Worm (Caenorhabditis elegans): Measurements from ENCODE around the gene K04C2.3.

Gene K04C2.3

ce11 chrIII:6903056-6903977 is 30.4 kb downstream of the K04C2.3 start, which contains the start of the genes brc-2 and T07E3.3 (continued):
- TF ChIP-seq ama-1 (optimal IDR thresholded peaks at IDR 0.05) (no peak), mab-9 (GFP tag; IDR thresholded peaks at IDR 0.05) (no peak), nhr-47 (tag; optimal IDR thresholded peaks at IDR 0.05) (peak; percentile 1), elt-2 (tag; optimal IDR thresholded peaks at IDR 0.05) (peak; percentile 19), nhr-71 (tag; optimal IDR thresholded peaks at IDR 0.05) (peak; percentile 5), xbp-1 (tag; optimal IDR thresholded peaks at IDR 0.05) (no peak)

- TF ChIP-seq unc-130 (tag; optimal IDR thresholded peaks at IDR 0.05): no peak
- no peak for TF ChIP-seq efl-1 (optimal IDR thresholded peaks at IDR 0.05)
- TF ChIP-seq efl-1 (GFP tag; optimal IDR thresholded peaks at IDR 0.05 in 1 of 2): peak in 1 of 2 experiments; percentile 58
- no peak for TF ChIP-seq aly-2 (tag; optimal IDR thresholded peaks at IDR 0.05)
- peak; percentile 52 for TF ChIP-seq rnt-1 (tag; optimal IDR thresholded peaks at IDR 0.05)
- TF ChIP-seq lsy-2 (tag; optimal IDR thresholded peaks at IDR 0.05): peak in 1 of 2 experiments; percentile 51
- no peak for TF ChIP-seq ets-5 (GFP tag; IDR thresholded peaks at IDR 0.05)
- TF ChIP-seq tbx-2 (tag; optimal IDR thresholded peaks at IDR 0.05): no peak
- TF ChIP-seq C16A3.4 (tag; optimal IDR thresholded peaks at IDR 0.05): no peak
- TF ChIP-seq lin-14 (GFP tag; optimal IDR thresholded peaks at IDR 0.05): peak; percentile 6
- no peak for TF ChIP-seq fos-1 (tag; optimal IDR thresholded peaks at IDR 0.05)
Observed at ce11 chrIII:6904468-6904867, 31.6 kb downstream of the K04C2.3 start.

ce11 chrIII:6906409-6906808 is 33.5 kb downstream of the K04C2.3 start, which contains the start of gene T07E3.2:
Gene T07E3.2 (plus strand): TSS chrIII:6906709.
- TF ChIP-seq dsc-1 (tag; optimal IDR thresholded peaks at IDR 0.05) (no peak), unc-130 (tag; optimal IDR thresholded peaks at IDR 0.05) (peak; percentile 10)

ce11 chrIII:6912381-6912780 is 39.5 kb downstream of the K04C2.3 start, which contains the start of gene pdf-1:
Gene pdf-1 (minus strand): TSS chrIII:6912481.
- TF ChIP-seq nhr-20 (tag; optimal IDR thresholded peaks at IDR 0.05) (no peak), nhr-85 (tag) (no peak), lsy-2 (tag; optimal IDR thresholded peaks at IDR 0.05) (no peak), lin-14 (GFP tag; optimal IDR thresholded peaks at IDR 0.05) (peak; percentile 2), ztf-11 (tag; optimal IDR thresholded peaks at IDR 0.05) (no peak)

- TF ChIP-seq xbp-1 (tag; optimal IDR thresholded peaks at IDR 0.05): no peak
- peak; percentile 62 for TF ChIP-seq lin-14 (GFP tag; optimal IDR thresholded peaks at IDR 0.05)
- TF ChIP-seq snu-23 (GFP tag; optimal IDR thresholded peaks at IDR 0.05): no peak
- no peak for TF ChIP-seq lin-15B (tag; optimal IDR thresholded peaks at IDR 0.05)
- peak; percentile 3 for TF ChIP-seq nhr-71 (tag; optimal IDR thresholded peaks at IDR 0.05)
- TF ChIP-seq unc-86 (tag; optimal IDR thresholded peaks at IDR 0.05): peak; percentile 6
- TF ChIP-seq fkh-8 (tag; optimal IDR thresholded peaks at IDR 0.05): no peak
Observed at ce11 chrIII:6914840-6915239, 42.0 kb downstream of the K04C2.3 start.
